Worm (Caenorhabditis elegans): ENCODE measurements around the gene lin-32.

Gene lin-32

ce11 chrX:2242568-2243185 lies 12.8 kb upstream of the lin-32 start, which contains the start of gene rpl-11.2 (continued):
- TF ChIP-seq ceh-28 (tag; optimal IDR thresholded peaks at IDR 0.05) (peak; percentile 49), mxl-2 (GFP tag; conservative IDR thresholded peaks at IDR 0.05) (no peak), lsy-2 (tag; optimal IDR thresholded peaks at IDR 0.05) (peak; percentile 99 to 100), rbr-2 (tag; optimal IDR thresholded peaks at IDR 0.05) (peak; percentile 97), pqm-1 (tag; optimal IDR thresholded peaks at IDR 0.05) (peak; percentile 58), ztf-11 (tag; optimal IDR thresholded peaks at IDR 0.05) (no peak), nhr-77 (tag; optimal IDR thresholded peaks at IDR 0.05) (peak; percentile 97), F37D6.2 (tag; optimal IDR thresholded peaks at IDR 0.05) (peak; percentile 92), zag-1 (tag; optimal IDR thresholded peaks at IDR 0.05) (peak; percentile 73), zip-11 (GFP tag; IDR thresholded peaks at IDR 0.05) (no peak), dve-1 (tag; optimal IDR thresholded peaks at IDR 0.05; ENCODE audit: insufficient read depth) (peak; percentile 99), tra-1 (GFP tag; IDR thresholded peaks at IDR 0.05) (peak; percentile 99), mdt-29 (GFP tag; IDR thresholded peaks at IDR 0.05) (peak; percentile 48; the same call in 1 of the 2 replicates), daf-16 (GFP tag; optimal IDR thresholded peaks at IDR 0.05) (peak in 1 of 2 experiments; percentile 75), daf-16 (tag; optimal IDR thresholded peaks at IDR 0.05) (peak; percentile 85), lin-29 (GFP tag; IDR thresholded peaks at IDR 0.05) (peak; percentile 57; the same call in 1 of the 2 replicates), ama-1 (optimal IDR thresholded peaks at IDR 0.05) (peak; percentile 73), ceh-82 (tag; optimal IDR thresholded peaks at IDR 0.05) (no peak), ceh-44 (GFP tag; IDR thresholded peaks at IDR 0.05) (no peak), aha-1 (tag) (peak; percentile 100), spr-3 (GFP tag; optimal IDR thresholded peaks at IDR 0.05) (peak; percentile 58), unc-130 (GFP tag; optimal IDR thresholded peaks at IDR 0.05) (no peak), mxl-3 (GFP tag; optimal IDR thresholded peaks at IDR 0.05) (peak; percentile 84), D1046.2 (GFP tag; IDR thresholded peaks at IDR 0.05) (peak; percentile 100), egl-43 (GFP tag; IDR thresholded peaks at IDR 0.05) (no peak; the same call in none of the 2 replicates), vab-7 (GFP tag; IDR thresholded peaks at IDR 0.05) (no peak; the same call in none of the 2 replicates), fos-1 (tag; optimal IDR thresholded peaks at IDR 0.05) (no peak), zip-2 (tag; optimal IDR thresholded peaks at IDR 0.05) (peak; percentile 46), lir-3 (tag; optimal IDR thresholded peaks at IDR 0.05) (no peak), nhr-111 (GFP tag; optimal IDR thresholded peaks at IDR 0.05) (no peak), zfp-2 (tag; optimal IDR thresholded peaks at IDR 0.05) (peak; percentile 96), daf-8 (GFP tag; IDR thresholded peaks at IDR 0.05) (no peak), F26F4.8 (GFP tag; conservative IDR thresholded peaks at IDR 0.05) (no peak), ZK546.5 (tag; optimal IDR thresholded peaks at IDR 0.05) (peak; percentile 93 to 98), madf-5 (GFP tag; IDR thresholded peaks at IDR 0.05) (no peak), T26A8.4 (GFP tag; IDR thresholded peaks at IDR 0.05) (peak; percentile 94), Y48G9A.11 (GFP tag; IDR thresholded peaks at IDR 0.05) (no peak), cey-2 (tag; optimal IDR thresholded peaks at IDR 0.05; ENCODE audit: borderline replicate concordance, insufficient read depth) (no peak), nhr-237 (tag; optimal IDR thresholded peaks at IDR 0.05) (peak; percentile 18), pha-4 (GFP tag; IDR thresholded peaks at IDR 0.05) (peak; percentile 86), pha-4 (tag; optimal IDR thresholded peaks at IDR 0.05) (peak; percentile 96), ZK337.2 (GFP tag; IDR thresholded peaks at IDR 0.05) (no peak), snpc-4 (tag; optimal IDR thresholded peaks at IDR 0.05) (no peak), hlh-30 (tag; optimal IDR thresholded peaks at IDR 0.05; ENCODE audit: insufficient read depth) (peak; percentile 94), jun-1 (tag; optimal IDR thresholded peaks at IDR 0.05) (peak; percentile 84), fkh-10 (GFP tag; optimal IDR thresholded peaks at IDR 0.05) (peak; percentile 99), F44E2.7 (GFP tag; IDR thresholded peaks at IDR 0.05) (no peak), Y5F2A.4 (GFP tag; optimal IDR thresholded peaks at IDR 0.05) (no peak), Y105C5A.15 (GFP tag; IDR thresholded peaks at IDR 0.05) (no peak), arid-1 (GFP tag; conservative IDR thresholded peaks at IDR 0.05) (no peak; the same call in none of the 2 replicates), daf-12 (tag; optimal IDR thresholded peaks at IDR 0.05) (no peak), skn-1 (tag; optimal IDR thresholded peaks at IDR 0.05) (no peak)
